Worm (Caenorhabditis elegans) whole organism, early embryonic: ENCODE data around the gene C03B1.4.

Experiments used
- B0310.2 ChIP-seq: sonication (generic microtip); optimal IDR thresholded peaks from 2 replicates; lab custom pipeline; 2016; ENCODE audit warnings: mild to moderate bottlenecking, missing genetic modification characterization, missing compliant biosample characterization
- F13C5.2 ChIP-seq: sonication (generic microtip); optimal IDR thresholded peaks from 2 replicates; lab custom pipeline; 2017; ENCODE audit warnings: mild to moderate bottlenecking, missing genetic modification characterization, inconsistent platforms, missing compliant biosample characterization
- aly-1 ChIP-seq: sonication (generic microtip); optimal IDR thresholded peaks from 2 replicates; lab custom pipeline; 2016; ENCODE audit warnings: missing genetic modification characterization, missing compliant biosample characterization
- ama-1 ChIP-seq: fragments of 150-350 bp; optimal IDR thresholded peaks from 2 replicates; lab custom pipeline; 2014
- ets-7 ChIP-seq: sonication (generic microtip); optimal IDR thresholded peaks from 2 replicates; lab custom pipeline; 2016; ENCODE audit warnings: missing genotype, missing genetic modification characterization, missing compliant biosample characterization
- flt-1 ChIP-seq: fragments of 200-800 bp; sonication (Bioruptor generic); IDR thresholded peaks from 2 replicates; pipeline ENCODE4 v1.3.6; 2022; ENCODE audit warnings: missing genetic modification characterization, missing compliant biosample characterization
- hmg-4 ChIP-seq: fragments of 200-800 bp; sonication (Bioruptor generic); optimal IDR thresholded peaks from 2 replicates; lab custom pipeline; 2018; ENCODE audit warnings: mild to moderate bottlenecking, missing genetic modification characterization, missing compliant biosample characterization
- hnd-1 ChIP-seq: sonication (generic microtip); optimal IDR thresholded peaks from 2 replicates; lab custom pipeline; 2016; ENCODE audit warnings: missing genetic modification characterization, missing compliant biosample characterization
- tbx-11 ChIP-seq: fragments of 200-800 bp; sonication (Bioruptor generic); IDR thresholded peaks from 2 replicates; pipeline ENCODE4 v1.3.6; 2022; ENCODE audit warnings: missing genetic modification characterization, missing compliant biosample characterization
- tbx-37 ChIP-seq: fragments of 200-800 bp; sonication (Bioruptor generic); conservative IDR thresholded peaks from 2 replicates; pipeline ENCODE4 v1.3.6; 2022; ENCODE audit warnings: missing genetic modification reagents, missing genetic modification characterization, missing compliant biosample characterization
- tra-4 ChIP-seq: sonication (generic microtip); optimal IDR thresholded peaks from 2 replicates; lab custom pipeline; 2017; ENCODE audit warnings: missing genetic modification characterization, missing compliant biosample characterization

DNA sequence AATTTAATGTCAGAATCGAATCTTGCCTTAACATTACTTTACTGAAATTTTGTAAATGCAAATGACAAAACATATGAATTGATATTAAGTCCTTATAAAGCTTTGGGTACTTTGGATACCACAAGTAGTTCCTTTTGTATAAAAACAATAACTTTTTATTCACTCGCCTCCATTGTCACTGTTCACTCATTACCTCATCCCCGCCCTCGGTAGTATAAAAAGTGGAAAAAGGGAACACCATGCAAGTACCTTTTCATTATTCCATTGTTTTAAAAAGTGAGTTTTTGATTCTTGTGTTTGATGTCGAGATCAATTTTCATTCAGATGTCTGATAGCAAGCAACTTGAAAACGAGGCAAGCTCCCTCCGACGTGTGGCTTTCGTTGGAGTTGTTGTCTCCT lies 30.3 kb upstream of the C03B1.4 start, which contains the start of gene col-171:
- TF ChIP-seq ama-1 (lab: Kevin White, UChicago) (no peak), tbx-37 (GFP tag; lab: Robert Waterston, UW) (no peak), tra-4 (no peak), tbx-11 (GFP tag; lab: Robert Waterston, UW) (no peak), F13C5.2 (no peak), B0310.2 (no peak), hmg-4 (GFP tag; lab: Kevin White, UChicago) (no peak), aly-1 (tag; lab: Kevin White, UChicago) (no peak), hnd-1 (tag; lab: Kevin White, UChicago) (no peak), ets-7 (tag; lab: Kevin White, UChicago) (no peak), flt-1 (GFP tag; lab: Robert Waterston, UW) (no peak)
